1 fruit fly cellular context compared by ENCODE assay signal in the genomic region with DNA sequence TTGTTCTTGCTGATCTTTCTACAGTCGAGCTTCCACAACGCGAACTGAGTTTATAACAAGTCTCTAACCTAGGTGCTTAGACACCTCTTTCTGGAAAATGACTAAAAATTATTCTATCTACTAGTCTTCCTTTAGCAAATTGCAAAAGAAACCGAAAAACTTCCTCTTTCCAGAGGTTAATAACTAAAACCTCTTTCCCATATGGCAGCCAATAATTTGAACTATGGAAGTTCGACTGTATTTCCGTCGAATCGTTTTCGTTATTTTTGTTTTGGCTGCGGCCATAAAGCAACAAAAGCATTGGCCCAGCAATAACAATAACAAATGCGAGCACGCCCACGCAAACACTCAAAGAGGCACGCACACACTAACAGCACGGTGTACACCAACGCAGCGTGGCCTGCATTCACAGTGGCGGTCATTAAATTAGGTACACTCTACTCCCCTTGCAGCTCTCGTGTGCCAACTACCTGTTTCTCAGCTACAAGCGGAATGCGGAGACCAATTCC.
TF ChIP-seq lines count a peak whose summit lies in the region.

No protein-coding gene starts in this region.

TF ChIP-seq in whole organism, embryonic, 481 proteins besides CTCF, POLR2A, EP300 and RAD21 (continued from another document and continues in another):
- no peak for TF ChIP-seq CG2129 (GFP tag; IDR thresholded peaks at IDR 0.05; lab: Robert Waterston, UW; ENCODE audit: partially characterized antibody)
- no peak for TF ChIP-seq C15 (GFP tag; IDR thresholded peaks at IDR 0.05; lab: Robert Waterston, UW)
- no peak for TF ChIP-seq CG10321 (GFP tag; IDR thresholded peaks at IDR 0.05; lab: Robert Waterston, UW)
- TF ChIP-seq CG16779 (GFP tag; IDR thresholded peaks at IDR 0.05; lab: Robert Waterston, UW), result no peak
- TF ChIP-seq Bdp1 (GFP tag; optimal IDR thresholded peaks at IDR 0.05; lab: Kevin White, UChicago), result peak; percentile 19
- no peak for TF ChIP-seq Lim3 (GFP tag; IDR thresholded peaks at IDR 0.05; lab: Robert Waterston, UW)
- TF ChIP-seq Dfd (GFP tag; optimal IDR thresholded peaks at IDR 0.05; lab: Kevin White, UChicago), result no peak
- TF ChIP-seq Taf1 (GFP tag; IDR thresholded peaks at IDR 0.05; lab: Robert Waterston, UW), result no peak
- TF ChIP-seq dmrt11E (tag; optimal IDR thresholded peaks at IDR 0.05; lab: Kevin White, UChicago), result no peak
- TF ChIP-seq CG10267 (tag; optimal IDR thresholded peaks at IDR 0.05; lab: Kevin White, UChicago), result peak; percentile 12
- no peak for TF ChIP-seq gfzf (GFP tag; optimal IDR thresholded peaks at IDR 0.05; lab: Kevin White, UChicago)
- peak; percentile 61 for TF ChIP-seq Asciz (GFP tag; optimal IDR thresholded peaks at IDR 0.05; lab: Kevin White, UChicago)
- no peak for TF ChIP-seq fd102C (GFP tag; optimal IDR thresholded peaks at IDR 0.05; lab: Kevin White, UChicago)
- peak; percentile 12 for TF ChIP-seq disco-r (GFP tag; optimal IDR thresholded peaks at IDR 0.05; lab: Kevin White, UChicago)
- peak; percentile 27 for TF ChIP-seq az2 (GFP tag; optimal IDR thresholded peaks at IDR 0.05; lab: Kevin White, UChicago)
- TF ChIP-seq shn (GFP tag; optimal IDR thresholded peaks at IDR 0.05; lab: Kevin White, UChicago), result peak; percentile 27
- no peak for TF ChIP-seq zen2 (GFP tag; IDR thresholded peaks at IDR 0.05; lab: Robert Waterston, UW; ENCODE audit: partially characterized antibody)
- no peak for TF ChIP-seq ftz-f1 (GFP tag; optimal IDR thresholded peaks at IDR 0.05; lab: Kevin White, UChicago)
- no peak for TF ChIP-seq lola (GFP tag; optimal IDR thresholded peaks at IDR 0.05; lab: Kevin White, UChicago)
- no peak for TF ChIP-seq CG14860 (GFP tag; IDR thresholded peaks at IDR 0.05; lab: Robert Waterston, UW; ENCODE audit: partially characterized antibody)
- TF ChIP-seq CG17328 (GFP tag; IDR thresholded peaks at IDR 0.05; lab: Robert Waterston, UW), result no peak
- TF ChIP-seq ro (GFP tag; IDR thresholded peaks at IDR 0.05; lab: Robert Waterston, UW), result no peak
- no peak; the same call in 1 of the 2 replicates for TF ChIP-seq chm (GFP tag; IDR thresholded peaks at IDR 0.05; lab: Robert Waterston, UW)
- TF ChIP-seq CG4617 (GFP tag; optimal IDR thresholded peaks at IDR 0.05; lab: Kevin White, UChicago; ENCODE audit: borderline replicate concordance), result no peak
- peak; percentile 23 for TF ChIP-seq CG17829 (tag; optimal IDR thresholded peaks at IDR 0.05; lab: Kevin White, UChicago)
- peak; percentile 39 for TF ChIP-seq sd (tag; optimal IDR thresholded peaks at IDR 0.05; lab: Kevin White, UChicago)
- TF ChIP-seq Xrp1 (GFP tag; IDR thresholded peaks at IDR 0.05; lab: Robert Waterston, UW), result peak; percentile 35; the same call in 1 of the 2 replicates
- peak; percentile 66 for TF ChIP-seq bcd (GFP tag; optimal IDR thresholded peaks at IDR 0.05; lab: Kevin White, UChicago)
- peak; percentile 54 for TF ChIP-seq ATbp (GFP tag; optimal IDR thresholded peaks at IDR 0.05; lab: Kevin White, UChicago)
- peak; percentile 74 for TF ChIP-seq CG4328 (GFP tag; optimal IDR thresholded peaks at IDR 0.05; lab: Kevin White, UChicago)
- TF ChIP-seq prd (optimal IDR thresholded peaks at IDR 0.05; lab: Kevin White, UChicago), result no peak
- TF ChIP-seq prd (GFP tag; IDR thresholded peaks at IDR 0.05; lab: Robert Waterston, UW), result peak; percentile 20; the same call in 1 of the 3 replicates
- no peak for TF ChIP-seq Hmx (GFP tag; optimal IDR thresholded peaks at IDR 0.05; lab: Kevin White, UChicago)
- TF ChIP-seq NC2α (GFP tag; optimal IDR thresholded peaks at IDR 0.05; lab: Kevin White, UChicago), result no peak
- TF ChIP-seq MBD-R2 (GFP tag; IDR thresholded peaks at IDR 0.05; lab: Robert Waterston, UW), result no peak; the same call in 1 of the 2 replicates
- no peak for TF ChIP-seq Dip2 (GFP tag; IDR thresholded peaks at IDR 0.05; lab: Robert Waterston, UW)
- TF ChIP-seq p53 (GFP tag; optimal IDR thresholded peaks at IDR 0.05; lab: Kevin White, UChicago), result no peak
- TF ChIP-seq CG4730 (GFP tag; IDR thresholded peaks at IDR 0.05; lab: Robert Waterston, UW), result no peak
- TF ChIP-seq ems (GFP tag; optimal IDR thresholded peaks at IDR 0.05; lab: Kevin White, UChicago), result no peak
- no peak for TF ChIP-seq Vsx1 (GFP tag; optimal IDR thresholded peaks at IDR 0.05; lab: Kevin White, UChicago)
- TF ChIP-seq Pdp1 (GFP tag; optimal IDR thresholded peaks at IDR 0.05; lab: Kevin White, UChicago), result peak in 1 of 2 experiments; percentile 35
- TF ChIP-seq CG18599 (GFP tag; optimal IDR thresholded peaks at IDR 0.05; lab: Kevin White, UChicago), result peak; percentile 76
- TF ChIP-seq CG13287 (GFP tag; IDR thresholded peaks at IDR 0.05; lab: Robert Waterston, UW; ENCODE audit: partially characterized antibody), result no peak
- TF ChIP-seq H2.0 (GFP tag; IDR thresholded peaks at IDR 0.05; lab: Robert Waterston, UW), result peak; percentile 33; the same call in 1 of the 2 replicates
- TF ChIP-seq Camta (GFP tag; optimal IDR thresholded peaks at IDR 0.05; lab: Kevin White, UChicago), result peak; percentile 37
- TF ChIP-seq CG16815 (GFP tag; optimal IDR thresholded peaks at IDR 0.05; lab: Kevin White, UChicago), result peak; percentile 10
- peak; percentile 86 for TF ChIP-seq CG13296 (GFP tag; optimal IDR thresholded peaks at IDR 0.05; lab: Kevin White, UChicago)
- TF ChIP-seq bab2 (GFP tag; optimal IDR thresholded peaks at IDR 0.05; lab: Kevin White, UChicago), result peak; percentile 29
- TF ChIP-seq sug (tag; optimal IDR thresholded peaks at IDR 0.05; lab: Kevin White, UChicago), result peak; percentile 77
- TF ChIP-seq CG13123 (GFP tag; optimal IDR thresholded peaks at IDR 0.05; lab: Kevin White, UChicago), result no peak
- TF ChIP-seq Gsc (GFP tag; IDR thresholded peaks at IDR 0.05; lab: Robert Waterston, UW), result no peak
- no peak for TF ChIP-seq CG8089 (GFP tag; optimal IDR thresholded peaks at IDR 0.05; lab: Kevin White, UChicago)
- TF ChIP-seq crol (GFP tag; IDR thresholded peaks at IDR 0.05; lab: Robert Waterston, UW), result no peak
- TF ChIP-seq HLHmδ (GFP tag; optimal IDR thresholded peaks at IDR 0.05; lab: Kevin White, UChicago), result peak; percentile 31
- TF ChIP-seq yki (optimal IDR thresholded peaks at IDR 0.05; lab: Kevin White, UChicago), result no peak
- TF ChIP-seq Opbp (GFP tag; IDR thresholded peaks at IDR 0.05; lab: Robert Waterston, UW; ENCODE audit: partially characterized antibody), result no peak
- no peak for TF ChIP-seq CG6175 (GFP tag; IDR thresholded peaks at IDR 0.05; lab: Robert Waterston, UW)
- peak; percentile 60 for TF ChIP-seq CG31441 (GFP tag; IDR thresholded peaks at IDR 0.05; lab: Robert Waterston, UW)
- peak; percentile 73 for TF ChIP-seq Hand (GFP tag; optimal IDR thresholded peaks at IDR 0.05; lab: Kevin White, UChicago)
- TF ChIP-seq Dek (tag; optimal IDR thresholded peaks at IDR 0.05; lab: Kevin White, UChicago), result peak; percentile 27
- TF ChIP-seq lbe (GFP tag; optimal IDR thresholded peaks at IDR 0.05; lab: Kevin White, UChicago), result peak; percentile 47
- TF ChIP-seq CG1832 (GFP tag; optimal IDR thresholded peaks at IDR 0.05; lab: Kevin White, UChicago), result no peak
- TF ChIP-seq CG7928 (GFP tag; optimal IDR thresholded peaks at IDR 0.05; lab: Kevin White, UChicago), result no peak
- no peak for TF ChIP-seq sim (GFP tag; IDR thresholded peaks at IDR 0.05; lab: Robert Waterston, UW)
- peak; percentile 56 for TF ChIP-seq cwo (GFP tag; optimal IDR thresholded peaks at IDR 0.05; lab: Kevin White, UChicago)
- peak; percentile 20 for TF ChIP-seq run (tag; optimal IDR thresholded peaks at IDR 0.05; lab: Kevin White, UChicago)
- peak; percentile 15 for TF ChIP-seq CG10979 (tag; optimal IDR thresholded peaks at IDR 0.05; lab: Kevin White, UChicago)
- no peak for TF ChIP-seq hb (GFP tag; IDR thresholded peaks at IDR 0.05; lab: Robert Waterston, UW; ENCODE audit: partially characterized antibody)
- TF ChIP-seq CG32532 (GFP tag; IDR thresholded peaks at IDR 0.05; lab: Robert Waterston, UW), result peak; percentile 52; the same call in 1 of the 2 replicates
- no peak for TF ChIP-seq Scr (GFP tag; IDR thresholded peaks at IDR 0.05; lab: Robert Waterston, UW; ENCODE audit: partially characterized antibody)
- 0 out of 2 replicates have a peak, but pooled peaks have one; percentile 16 for TF ChIP-seq CG4404 (GFP tag; IDR thresholded peaks at IDR 0.05; lab: Robert Waterston, UW)
- TF ChIP-seq CoRest (tag; optimal IDR thresholded peaks at IDR 0.05; lab: Kevin White, UChicago), result peak; percentile 63
- TF ChIP-seq ssp (GFP tag; IDR thresholded peaks at IDR 0.05; lab: Robert Waterston, UW), result 0 out of 2 replicates have a peak, but pooled peaks have one; percentile 10
- TF ChIP-seq dan (GFP tag; IDR thresholded peaks at IDR 0.05; lab: Robert Waterston, UW), result no peak
- TF ChIP-seq trem (tag; optimal IDR thresholded peaks at IDR 0.05; lab: Kevin White, UChicago), result no peak
- TF ChIP-seq E2f1 (GFP tag; IDR thresholded peaks at IDR 0.05; lab: Robert Waterston, UW), result 0 out of 2 replicates have a peak, but pooled peaks have one; percentile 33
- TF ChIP-seq h (optimal IDR thresholded peaks at IDR 0.05; lab: Kevin White, UChicago), result no peak
- TF ChIP-seq NC2β (GFP tag; optimal IDR thresholded peaks at IDR 0.05; lab: Kevin White, UChicago), result no peak
- TF ChIP-seq unc-4 (GFP tag; IDR thresholded peaks at IDR 0.05; lab: Robert Waterston, UW; ENCODE audit: partially characterized antibody), result no peak
- TF ChIP-seq CG10565 (GFP tag; optimal IDR thresholded peaks at IDR 0.05; lab: Kevin White, UChicago), result no peak
- 0 out of 2 replicates have a peak, but pooled peaks have one; percentile 20 for TF ChIP-seq Awh (GFP tag; IDR thresholded peaks at IDR 0.05; lab: Robert Waterston, UW)
- no peak for TF ChIP-seq CG3065 (GFP tag; optimal IDR thresholded peaks at IDR 0.05; lab: Kevin White, UChicago)
- 0 out of 2 replicates have a peak, but pooled peaks have one; percentile 18 for TF ChIP-seq ara (GFP tag; IDR thresholded peaks at IDR 0.05; lab: Robert Waterston, UW)
- TF ChIP-seq toy (GFP tag; IDR thresholded peaks at IDR 0.05; lab: Robert Waterston, UW), result no peak
- TF ChIP-seq HLH4C (GFP tag; IDR thresholded peaks at IDR 0.05; lab: Robert Waterston, UW; ENCODE audit: partially characterized antibody), result no peak
- no peak for TF ChIP-seq fru (optimal IDR thresholded peaks at IDR 0.05; lab: Kevin White, UChicago)
- TF ChIP-seq CG15601 (tag; optimal IDR thresholded peaks at IDR 0.05; lab: Kevin White, UChicago), result peak; percentile 56
- no peak for TF ChIP-seq pfk (GFP tag; optimal IDR thresholded peaks at IDR 0.05; lab: Kevin White, UChicago)
- peak; percentile 65 for TF ChIP-seq CG11723 (GFP tag; optimal IDR thresholded peaks at IDR 0.05; lab: Kevin White, UChicago)
- TF ChIP-seq CG8478 (optimal IDR thresholded peaks at IDR 0.05; lab: Kevin White, UChicago), result no peak
- no peak for TF ChIP-seq CG7987 (GFP tag; optimal IDR thresholded peaks at IDR 0.05; lab: Kevin White, UChicago)
- no peak for TF ChIP-seq NFAT (GFP tag; IDR thresholded peaks at IDR 0.05; lab: Robert Waterston, UW)
- TF ChIP-seq CG2120 (GFP tag; optimal IDR thresholded peaks at IDR 0.05; lab: Kevin White, UChicago), result peak; percentile 59
- TF ChIP-seq Dref (GFP tag; IDR thresholded peaks at IDR 0.05; lab: Robert Waterston, UW), result no peak
- peak; percentile 30; the same call in 1 of the 3 replicates for TF ChIP-seq CG34422 (GFP tag; IDR thresholded peaks at IDR 0.05; lab: Robert Waterston, UW)
- 0 out of 3 replicates have a peak, but pooled peaks have one; percentile 26 for TF ChIP-seq Optix (GFP tag; IDR thresholded peaks at IDR 0.05; lab: Robert Waterston, UW)
- TF ChIP-seq CG2199 (GFP tag; IDR thresholded peaks at IDR 0.05; lab: Robert Waterston, UW), result 0 out of 3 replicates have a peak, but pooled peaks have one; percentile 52
- TF ChIP-seq CG10209 (GFP tag; optimal IDR thresholded peaks at IDR 0.05; lab: Kevin White, UChicago), result no peak
- TF ChIP-seq HLH54F (GFP tag; optimal IDR thresholded peaks at IDR 0.05; lab: Kevin White, UChicago), result peak; percentile 18
- TF ChIP-seq CG14441 (GFP tag; IDR thresholded peaks at IDR 0.05; lab: Robert Waterston, UW), result peak; percentile 31; the same call in 1 of the 2 replicates
- peak; percentile 14 for TF ChIP-seq CG17186 (GFP tag; optimal IDR thresholded peaks at IDR 0.05; lab: Kevin White, UChicago)
- TF ChIP-seq nau (GFP tag; optimal IDR thresholded peaks at IDR 0.05; lab: Kevin White, UChicago), result no peak
- TF ChIP-seq CG14965 (GFP tag; optimal IDR thresholded peaks at IDR 0.05; lab: Kevin White, UChicago; ENCODE audit: borderline replicate concordance), result no peak
- peak; percentile 83 for TF ChIP-seq Fer1 (GFP tag; optimal IDR thresholded peaks at IDR 0.05; lab: Kevin White, UChicago)
- 0 out of 2 replicates have a peak, but pooled peaks have one; percentile 12 for TF ChIP-seq GATAe (GFP tag; conservative IDR thresholded peaks at IDR 0.05; lab: Robert Waterston, UW)
- peak; percentile 46; the same call in 1 of the 3 replicates for TF ChIP-seq gce (GFP tag; IDR thresholded peaks at IDR 0.05; lab: Robert Waterston, UW)
- peak; percentile 31 for TF ChIP-seq CG3163 (GFP tag; optimal IDR thresholded peaks at IDR 0.05; lab: Kevin White, UChicago)
- TF ChIP-seq CG2712 (tag; optimal IDR thresholded peaks at IDR 0.05; lab: Kevin White, UChicago), result peak; percentile 60
- no peak; the same call in 1 of the 2 replicates for TF ChIP-seq ttk (GFP tag; IDR thresholded peaks at IDR 0.05; lab: Robert Waterston, UW)
- TF ChIP-seq bowl (GFP tag; IDR thresholded peaks at IDR 0.05; lab: Robert Waterston, UW), result no peak
- TF ChIP-seq bbx (GFP tag; IDR thresholded peaks at IDR 0.05; lab: Robert Waterston, UW; ENCODE audit: partially characterized antibody), result no peak
- TF ChIP-seq CG32767 (GFP tag; IDR thresholded peaks at IDR 0.05; lab: Robert Waterston, UW), result no peak
- TF ChIP-seq CG17359 (tag; optimal IDR thresholded peaks at IDR 0.05; lab: Kevin White, UChicago), result peak; percentile 59
- no peak for TF ChIP-seq stc (GFP tag; IDR thresholded peaks at IDR 0.05; lab: Robert Waterston, UW)
- peak; percentile 31 for TF ChIP-seq Dip3 (GFP tag; optimal IDR thresholded peaks at IDR 0.05; lab: Kevin White, UChicago)
- peak; percentile 52; the same call in 1 of the 3 replicates for TF ChIP-seq CG11695 (GFP tag; IDR thresholded peaks at IDR 0.05; lab: Robert Waterston, UW)
- no peak for TF ChIP-seq CG33213 (GFP tag; optimal IDR thresholded peaks at IDR 0.05; lab: Kevin White, UChicago)
- TF ChIP-seq scrt (GFP tag; optimal IDR thresholded peaks at IDR 0.05; lab: Kevin White, UChicago), result peak; percentile 58
- TF ChIP-seq CG34224 (GFP tag; IDR thresholded peaks at IDR 0.05; lab: Robert Waterston, UW; ENCODE audit: partially characterized antibody), result 0 out of 3 replicates have a peak, but pooled peaks have one; percentile 16
- peak; percentile 56 for TF ChIP-seq CG6813 (GFP tag; optimal IDR thresholded peaks at IDR 0.05; lab: Kevin White, UChicago)
- TF ChIP-seq Blimp-1 (GFP tag; optimal IDR thresholded peaks at IDR 0.05; lab: Kevin White, UChicago), result peak; percentile 49
- TF ChIP-seq nom (GFP tag; optimal IDR thresholded peaks at IDR 0.05; lab: Kevin White, UChicago), result no peak
